Worm (Caenorhabditis elegans) whole organism, L1 larva: ENCODE measurements around the gene Y57G7A.2.
A peak's percentile ranks its signal among the peaks of the same experiment; 100 is the strongest.

Experiments used
- C16A3.4 ChIP-seq: fragments of 150-350 bp; optimal IDR thresholded peaks from 2 replicates; lab custom pipeline; 2014; ENCODE audit warnings: missing biosample characterization, missing genetic modification characterization
- C34B4.2 ChIP-seq: sonication (generic microtip); optimal IDR thresholded peaks from 2 replicates; lab custom pipeline; 2017; ENCODE audit warnings: mild to moderate bottlenecking, missing genetic modification characterization, missing compliant biosample characterization
- F16B12.6 ChIP-seq: fragments of 150-350 bp; optimal IDR thresholded peaks from 2 replicates; lab custom pipeline; 2014; ENCODE audit warnings: missing biosample characterization, missing genetic modification characterization
- aha-1 ChIP-seq: fragments of 150-350 bp; optimal IDR thresholded peaks from 2 replicates; lab custom pipeline; 2014; ENCODE audit warnings: missing biosample characterization, missing genetic modification characterization
- alr-1 ChIP-seq: fragments of 200-800 bp; sonication (Bioruptor generic); optimal IDR thresholded peaks from 2 replicates; lab custom pipeline; 2018; ENCODE audit warnings: borderline replicate concordance, mild to moderate bottlenecking, missing genetic modification characterization, missing compliant biosample characterization
- ama-1 ChIP-seq: fragments of 150-350 bp; optimal IDR thresholded peaks from 2 replicates; lab custom pipeline; 2014
- blmp-1 ChIP-seq: fragments of 150-350 bp; optimal IDR thresholded peaks from 2 replicates; lab custom pipeline; 2014; ENCODE audit warnings: missing biosample characterization, missing genetic modification characterization
- ceh-63 ChIP-seq: fragments of 200-800 bp; sonication (Bioruptor generic); optimal IDR thresholded peaks from 2 replicates; lab custom pipeline; 2018; ENCODE audit warnings: mild to moderate bottlenecking, missing genetic modification characterization, missing compliant biosample characterization
- ceh-8 ChIP-seq: fragments of 200-800 bp; sonication (Bioruptor generic); optimal IDR thresholded peaks from 2 replicates; lab custom pipeline; 2018; ENCODE audit warnings: mild to moderate bottlenecking, missing genetic modification characterization, moderate library complexity, missing compliant biosample characterization
- ceh-88 ChIP-seq: fragments of 200-800 bp; sonication (Bioruptor generic); IDR thresholded peaks from 2 replicates; pipeline ENCODE4 v1.3.6; 2022; ENCODE audit warnings: missing genetic modification characterization, missing compliant biosample characterization
- ces-1 ChIP-seq: fragments of 150-350 bp; optimal IDR thresholded peaks from 2 replicates; lab custom pipeline; 2014; ENCODE audit warnings: missing biosample characterization, missing genetic modification reagents, missing genetic modification characterization
- dpl-1 ChIP-seq, 3 experiments: fragments of 150-350 bp in 2 of 3; sonication (generic microtip) in 1 of 3; optimal IDR thresholded peaks; 2 replicates each; lab custom pipeline; 2014 to 2017; ENCODE audit warnings: missing biosample characterization in 3 of 3, missing genetic modification characterization in 3 of 3, missing genetic modification reagents in 3 of 3
- dsc-1 ChIP-seq: sonication (generic microtip); optimal IDR thresholded peaks from 2 replicates; lab custom pipeline; 2016; ENCODE audit warnings: mild to moderate bottlenecking, missing genetic modification characterization, missing compliant biosample characterization
- efl-1 ChIP-seq, 4 experiments: fragments of 150-350 bp; optimal IDR thresholded peaks in 3 of 4; peaks in 1 of 4; 1 replicate in 1 of 4; 2 replicates in 3 of 4; lab custom pipeline; 2014; ENCODE audit warnings: missing biosample characterization in 2 of 4, missing genetic modification characterization in 2 of 4, missing genetic modification reagents in 2 of 4
- egl-27 ChIP-seq, 2 experiments: fragments of 150-350 bp in 1 of 2; sonication (generic microtip); optimal IDR thresholded peaks; 3 replicates each; lab custom pipeline; 2017 to 2018; ENCODE audit warnings: missing biosample characterization in 2 of 2, missing genetic modification characterization in 2 of 2, missing genetic modification reagents in 2 of 2
- elt-2 ChIP-seq: sonication (generic microtip); optimal IDR thresholded peaks from 2 replicates; lab custom pipeline; 2016; ENCODE audit warnings: missing genetic modification characterization, mild to moderate bottlenecking, inconsistent platforms, missing compliant biosample characterization, missing genetic modification reagents
- elt-3 ChIP-seq, 6 experiments: fragments of 150-350 bp in 1 of 6; sonication (generic microtip); optimal IDR thresholded peaks; 2 replicates each; lab custom pipeline; 2017 to 2018; ENCODE audit warnings: missing biosample characterization in 6 of 6, missing genetic modification characterization in 6 of 6, inconsistent platforms in 1 of 6
- ets-5 ChIP-seq: fragments of 200-800 bp; sonication (Bioruptor generic); IDR thresholded peaks from 2 replicates; pipeline ENCODE4 v1.3.6; 2022; ENCODE audit warnings: missing genetic modification characterization, missing compliant biosample characterization
- fkh-10 ChIP-seq: sonication (generic microtip); optimal IDR thresholded peaks from 2 replicates; lab custom pipeline; 2017; ENCODE audit warnings: missing biosample characterization, missing genetic modification reagents, missing genetic modification characterization
- fkh-8 ChIP-seq: sonication (generic microtip); optimal IDR thresholded peaks from 2 replicates; lab custom pipeline; 2016; ENCODE audit warnings: mild to moderate bottlenecking, missing genetic modification characterization, missing compliant biosample characterization
- fos-1 ChIP-seq: fragments of 150-350 bp; optimal IDR thresholded peaks from 2 replicates; lab custom pipeline; 2014; ENCODE audit warnings: missing biosample characterization, missing genetic modification characterization
- grh-1 ChIP-seq: fragments of 200-800 bp; sonication (Bioruptor generic); IDR thresholded peaks from 2 replicates; pipeline ENCODE4 v1.3.6; 2022; ENCODE audit warnings: missing genetic modification reagents, missing genetic modification characterization, missing compliant biosample characterization
- hlh-17 ChIP-seq: fragments of 200-800 bp; sonication (Bioruptor generic); optimal IDR thresholded peaks from 2 replicates; lab custom pipeline; 2018; ENCODE audit warnings: missing genetic modification characterization, mild to moderate bottlenecking, missing compliant biosample characterization, moderate library complexity, borderline replicate concordance
- hlh-4 ChIP-seq: sonication (generic microtip); optimal IDR thresholded peaks from 2 replicates; lab custom pipeline; 2016; ENCODE audit warnings: mild to moderate bottlenecking, missing genetic modification characterization, missing compliant biosample characterization
- jun-1 ChIP-seq: fragments of 150-350 bp; optimal IDR thresholded peaks from 2 replicates; lab custom pipeline; 2014; ENCODE audit warnings: missing biosample characterization, missing genetic modification reagents, missing genetic modification characterization
- lin-13 ChIP-seq: fragments of 150-350 bp; optimal IDR thresholded peaks from 2 replicates; lab custom pipeline; 2014; ENCODE audit warnings: missing biosample characterization, missing genetic modification reagents, missing genetic modification characterization
- lin-15B ChIP-seq: fragments of 150-350 bp; sonication (generic microtip); optimal IDR thresholded peaks from 3 replicates; lab custom pipeline; 2014; ENCODE audit warnings: missing biosample characterization, missing genetic modification characterization
- lin-39 ChIP-seq: fragments of 150-350 bp; optimal IDR thresholded peaks from 2 replicates; lab custom pipeline; 2014; ENCODE audit warnings: missing biosample characterization, missing genetic modification reagents, missing genetic modification characterization
- lir-3 ChIP-seq: sonication (generic microtip); optimal IDR thresholded peaks from 2 replicates; lab custom pipeline; 2016; ENCODE audit warnings: mild to moderate bottlenecking, missing genetic modification characterization, moderate library complexity, missing compliant biosample characterization; ENCODE audit not compliant: poor library complexity
- lsy-2 ChIP-seq, 2 experiments: fragments of 150-350 bp; optimal IDR thresholded peaks; 2 replicates each; lab custom pipeline; 2014; ENCODE audit warnings: missing biosample characterization in 2 of 2, missing genetic modification characterization in 2 of 2
- mab-9 ChIP-seq: fragments of 200-800 bp; sonication (Bioruptor generic); IDR thresholded peaks from 2 replicates; pipeline ENCODE4 v1.3.6; 2022; ENCODE audit warnings: missing genetic modification reagents, missing genetic modification characterization, missing compliant biosample characterization
- mdl-1 ChIP-seq, 2 experiments: fragments of 150-350 bp; optimal IDR thresholded peaks; 2 replicates each; lab custom pipeline; 2014 to 2017; ENCODE audit warnings: missing biosample characterization in 2 of 2, missing genetic modification characterization in 2 of 2, inconsistent platforms in 1 of 2
- mef-2 ChIP-seq: fragments of 150-350 bp; optimal IDR thresholded peaks from 2 replicates; lab custom pipeline; 2014; ENCODE audit warnings: missing biosample characterization, missing genetic modification characterization
- mep-1 ChIP-seq: fragments of 150-350 bp; optimal IDR thresholded peaks from 2 replicates; lab custom pipeline; 2014; ENCODE audit warnings: missing biosample characterization, missing genetic modification characterization
- nhr-47 ChIP-seq: sonication (generic microtip); optimal IDR thresholded peaks from 2 replicates; lab custom pipeline; 2016; ENCODE audit warnings: mild to moderate bottlenecking, missing genetic modification characterization, moderate library complexity, missing compliant biosample characterization
- nhr-71 ChIP-seq: sonication (generic microtip); optimal IDR thresholded peaks from 2 replicates; lab custom pipeline; 2016; ENCODE audit warnings: mild to moderate bottlenecking, missing genetic modification characterization, moderate library complexity, missing compliant biosample characterization
- nhr-77 ChIP-seq: fragments of 150-350 bp; optimal IDR thresholded peaks from 2 replicates; lab custom pipeline; 2014; ENCODE audit warnings: missing biosample characterization, missing genetic modification characterization
- nhr-90 ChIP-seq: sonication (generic microtip); optimal IDR thresholded peaks from 2 replicates; lab custom pipeline; 2016; ENCODE audit warnings: mild to moderate bottlenecking, missing genetic modification characterization, missing compliant biosample characterization; ENCODE audit not compliant: poor library complexity
- pax-3 ChIP-seq: fragments of 200-800 bp; sonication (Bioruptor generic); optimal IDR thresholded peaks from 2 replicates; lab custom pipeline; 2018; ENCODE audit warnings: mild to moderate bottlenecking, missing genetic modification characterization, moderate library complexity, missing compliant biosample characterization
- skn-1 ChIP-seq: fragments of 150-350 bp; optimal IDR thresholded peaks from 2 replicates; lab custom pipeline; 2014; ENCODE audit warnings: missing biosample characterization, missing genetic modification characterization
- snpc-4 ChIP-seq: fragments of 150-350 bp; optimal IDR thresholded peaks from 2 replicates; lab custom pipeline; 2014; ENCODE audit warnings: missing biosample characterization, missing genetic modification characterization
- sup-37 ChIP-seq: fragments of 200-800 bp; sonication (Bioruptor generic); optimal IDR thresholded peaks from 2 replicates; lab custom pipeline; 2018; ENCODE audit warnings: mild to moderate bottlenecking, missing genetic modification characterization, missing compliant biosample characterization
- tlp-1 ChIP-seq: fragments of 150-350 bp; optimal IDR thresholded peaks from 2 replicates; lab custom pipeline; 2014; ENCODE audit warnings: missing biosample characterization, missing genetic modification characterization
- unc-130 ChIP-seq: fragments of 150-350 bp; optimal IDR thresholded peaks from 2 replicates; lab custom pipeline; 2017; ENCODE audit warnings: missing biosample characterization, missing genetic modification characterization, inconsistent platforms
- unc-86 ChIP-seq: sonication (generic microtip); optimal IDR thresholded peaks from 2 replicates; lab custom pipeline; 2016; ENCODE audit warnings: missing genetic modification characterization, missing compliant biosample characterization
- unc-98 ChIP-seq: fragments of 200-800 bp; sonication (Bioruptor generic); IDR thresholded peaks from 2 replicates; pipeline ENCODE4 v1.3.6; 2022; ENCODE audit warnings: missing genetic modification characterization, missing compliant biosample characterization
- zag-1 ChIP-seq: fragments of 150-350 bp; optimal IDR thresholded peaks from 2 replicates; lab custom pipeline; 2014; ENCODE audit warnings: missing biosample characterization, missing genetic modification characterization
- zip-4 ChIP-seq: fragments of 200-800 bp; sonication (Bioruptor generic); optimal IDR thresholded peaks from 2 replicates; lab custom pipeline; 2018; ENCODE audit warnings: mild to moderate bottlenecking, missing genetic modification characterization, moderate library complexity, missing compliant biosample characterization
- ztf-11 ChIP-seq, 2 experiments: sonication (generic microtip); optimal IDR thresholded peaks; 2 replicates each; lab custom pipeline; 2016 to 2017; ENCODE audit warnings: missing genetic modification characterization in 2 of 2, missing biosample characterization in 1 of 2, missing compliant biosample characterization in 1 of 2

Y57G7A.2 gene

DNA sequence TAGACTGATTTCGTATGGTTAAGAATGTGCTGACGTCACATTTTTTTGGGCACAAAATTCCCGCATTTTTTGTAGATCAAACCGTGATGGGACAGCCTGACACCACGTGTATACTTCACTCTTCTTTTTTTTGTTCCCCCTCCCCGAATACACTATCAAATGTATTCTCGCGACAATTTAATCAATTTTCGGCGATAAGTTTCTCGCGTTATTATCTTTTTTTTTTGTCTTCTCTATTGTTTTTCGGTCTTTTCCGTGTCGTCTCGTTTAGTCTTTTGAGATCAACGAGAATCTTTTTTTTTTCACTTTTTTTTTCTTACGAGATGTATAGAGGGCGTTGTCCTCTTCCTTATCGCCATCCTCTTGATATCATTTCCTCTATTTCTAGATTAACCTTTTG, 19.4 kb downstream of the Y57G7A.2 start (continued):
- TF ChIP-seq mdl-1 (tag; optimal IDR thresholded peaks at IDR 0.05; lab: Kevin White, UChicago) (no peak), skn-1 (tag; lab: Kevin White, UChicago) (no peak), elt-3 (tag; optimal IDR thresholded peaks at IDR 0.05; lab: Kevin White, UChicago) (peak in 3 of 6 experiments; percentile 7 to 65 (median 17)), zag-1 (no peak), ceh-63 (GFP tag; lab: Kevin White, UChicago) (no peak), C16A3.4 (no peak), fos-1 (tag; lab: Kevin White, UChicago) (no peak), nhr-47 (tag; lab: Kevin White, UChicago) (no peak), dsc-1 (tag; lab: Kevin White, UChicago) (no peak)

DNA sequence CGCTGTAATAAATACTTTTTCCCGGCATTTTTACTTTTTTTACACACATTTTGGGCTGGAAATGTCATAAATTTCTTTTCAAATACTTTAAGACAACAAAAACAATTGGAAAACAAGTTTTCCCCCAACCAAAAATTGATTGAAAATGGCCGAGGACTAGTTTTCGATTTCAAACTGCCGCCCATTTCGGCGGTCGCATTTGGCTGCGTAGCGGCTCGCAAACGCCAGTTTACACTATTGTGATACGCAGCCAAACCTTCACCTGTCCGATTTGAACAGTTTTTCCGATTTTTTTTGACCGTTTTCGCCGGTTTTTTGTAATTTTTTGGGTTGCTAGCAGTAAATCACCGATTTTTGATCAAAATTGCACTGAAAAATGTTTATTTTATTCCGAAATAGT, 24.5 kb downstream of the Y57G7A.2 start:
- peak; percentile 98 for TF ChIP-seq lin-13 (GFP tag; lab: Kevin White, UChicago)
- TF ChIP-seq ztf-11 (tag; optimal IDR thresholded peaks at IDR 0.05; lab: Kevin White, UChicago) = peak; percentile 23 to 90
- TF ChIP-seq elt-2 (tag; lab: Kevin White, UChicago) = peak; percentile 91
- peak; percentile 70; the same call in 1 of the 2 replicates for TF ChIP-seq unc-98 (GFP tag; lab: Robert Waterston, UW)
- TF ChIP-seq ets-5 = no peak
- TF ChIP-seq C16A3.4 = peak; percentile 98
- peak; percentile 98 for TF ChIP-seq fkh-8 (tag; lab: Kevin White, UChicago)
- TF ChIP-seq lsy-2 (tag; optimal IDR thresholded peaks at IDR 0.05; lab: Kevin White, UChicago) = peak; percentile 95 to 97
- peak; percentile 90 for TF ChIP-seq mab-9
- peak; percentile 65 for TF ChIP-seq F16B12.6
- peak; percentile 98 to 99 (median 99) for TF ChIP-seq dpl-1 (GFP tag; optimal IDR thresholded peaks at IDR 0.05; lab: Kevin White, UChicago)
- TF ChIP-seq hlh-17 (GFP tag; lab: Kevin White, UChicago) = no peak
- TF ChIP-seq jun-1 (tag; lab: Kevin White, UChicago) = peak; percentile 93
- TF ChIP-seq ceh-8 (GFP tag; lab: Kevin White, UChicago) = peak; percentile 86
- TF ChIP-seq skn-1 (tag; lab: Kevin White, UChicago) = peak; percentile 92
- peak; percentile 78 for TF ChIP-seq lir-3 (tag; lab: Kevin White, UChicago)
- no peak for TF ChIP-seq egl-27 (tag; optimal IDR thresholded peaks at IDR 0.05; lab: Kevin White, UChicago)
- peak; percentile 84 for TF ChIP-seq fkh-10
- TF ChIP-seq unc-86 (tag; lab: Kevin White, UChicago) = peak; percentile 93
- peak; percentile 86 for TF ChIP-seq sup-37 (GFP tag; lab: Kevin White, UChicago)
- TF ChIP-seq zag-1 = no peak
- TF ChIP-seq pax-3 (tag; lab: Kevin White, UChicago) = peak; percentile 92
- TF ChIP-seq lin-39 (tag; lab: Kevin White, UChicago) = peak; percentile 85
- TF ChIP-seq snpc-4 (tag; lab: Kevin White, UChicago) = peak; percentile 80
- TF ChIP-seq unc-130 (tag; lab: Kevin White, UChicago) = peak; percentile 91
- TF ChIP-seq nhr-90 (tag; lab: Kevin White, UChicago) = peak; percentile 97
- peak; percentile 84 for TF ChIP-seq ceh-88 (GFP tag; lab: Robert Waterston, UW)
- TF ChIP-seq ces-1 (GFP tag; lab: Kevin White, UChicago) = no peak
- peak; percentile 96 for TF ChIP-seq lin-15B (tag; lab: Kevin White, UChicago)
- TF ChIP-seq C34B4.2 (tag; lab: Kevin White, UChicago) = peak; percentile 44
- TF ChIP-seq efl-1 (optimal IDR thresholded peaks at IDR 0.05; lab: Kevin White, UChicago) = peak; percentile 96 to 99
- peak; percentile 99 to 100 for TF ChIP-seq efl-1 (GFP tag; optimal IDR thresholded peaks at IDR 0.05 in 1 of 2; lab: Kevin White, UChicago)
- TF ChIP-seq aha-1 (tag; lab: Kevin White, UChicago) = peak; percentile 80
- peak; percentile 98 for TF ChIP-seq nhr-71
- peak; percentile 85 for TF ChIP-seq zip-4 (GFP tag; lab: Kevin White, UChicago)
- peak; percentile 95 for TF ChIP-seq nhr-77 (tag; lab: Kevin White, UChicago)
- TF ChIP-seq grh-1 (GFP tag; lab: Robert Waterston, UW) = peak; percentile 97
- TF ChIP-seq tlp-1 (tag; lab: Kevin White, UChicago) = no peak
- peak; percentile 97 for TF ChIP-seq mep-1
- no peak for TF ChIP-seq alr-1 (tag; lab: Kevin White, UChicago)
- peak; percentile 68 for TF ChIP-seq mef-2 (tag; lab: Kevin White, UChicago)
- TF ChIP-seq ama-1 (lab: Kevin White, UChicago) = peak; percentile 72
- TF ChIP-seq hlh-4 (tag; lab: Kevin White, UChicago) = no peak
- peak; percentile 97 for TF ChIP-seq nhr-47 (tag; lab: Kevin White, UChicago)
- TF ChIP-seq blmp-1 (tag; lab: Kevin White, UChicago) = peak; percentile 88
- peak in 1 of 2 experiments; percentile 92 for TF ChIP-seq mdl-1 (tag; optimal IDR thresholded peaks at IDR 0.05; lab: Kevin White, UChicago)
